Fruit fly (Drosophila melanogaster) whole organism, prepupa: Measurements from ENCODE around the gene CG31777.

ENCODE experiments used
- Blimp-1 ChIP-seq: fragments of 200-800 bp; sonication (Bioruptor generic); optimal IDR thresholded peaks from 3 replicates; lab custom pipeline; 2017; ENCODE audit warnings: missing biosample characterization, missing genetic modification characterization, mild to moderate bottlenecking, moderate library complexity, missing genetic modification reagents
- CG11762 ChIP-seq: fragments of 200-800 bp; sonication (Bioruptor generic); optimal IDR thresholded peaks from 3 replicates; lab custom pipeline; 2016; ENCODE audit warnings: missing biosample characterization, missing genetic modification characterization; ENCODE audit not compliant: insufficient read depth
- CG11902 ChIP-seq: fragments of 200-800 bp; sonication (Bioruptor generic); optimal IDR thresholded peaks from 3 replicates; lab custom pipeline; 2016; ENCODE audit warnings: missing biosample characterization, missing genetic modification characterization
- CG15336 ChIP-seq: fragments of 200-800 bp; sonication (Bioruptor generic); IDR thresholded peaks from 2 replicates; pipeline ENCODE4 v1.3.6; 2022; ENCODE audit warnings: missing biosample characterization, missing genetic modification characterization
- CG1621 ChIP-seq: fragments of 200-800 bp; sonication (Bioruptor generic); optimal IDR thresholded peaks from 3 replicates; lab custom pipeline; 2018; ENCODE audit warnings: missing biosample characterization, mild to moderate bottlenecking, missing genetic modification characterization
- CG16779 ChIP-seq: fragments of 200-800 bp; sonication (Bioruptor generic); optimal IDR thresholded peaks from 3 replicates; lab custom pipeline; 2017; ENCODE audit warnings: missing biosample characterization, mild to moderate bottlenecking, missing genetic modification characterization
- CG3032 ChIP-seq: fragments of 200-800 bp; optimal IDR thresholded peaks from 2 replicates; lab custom pipeline; 2019; ENCODE audit warnings: missing biosample characterization, mild to moderate bottlenecking, missing genetic modification characterization, moderate library complexity
- CG3919 ChIP-seq: fragments of 200-800 bp; sonication (Bioruptor generic); optimal IDR thresholded peaks from 3 replicates; lab custom pipeline; 2016; ENCODE audit warnings: missing biosample characterization, missing genetic modification characterization
- CG7368 ChIP-seq: fragments of 200-800 bp; sonication (Bioruptor generic); optimal IDR thresholded peaks from 3 replicates; lab custom pipeline; 2016; ENCODE audit warnings: missing biosample characterization, missing genetic modification characterization
- Ets21C ChIP-seq: fragments of 200-800 bp; sonication (Bioruptor generic); optimal IDR thresholded peaks from 3 replicates; lab custom pipeline; 2016; ENCODE audit warnings: missing biosample characterization, missing genetic modification characterization
- Ets96B ChIP-seq: fragments of 200-800 bp; optimal IDR thresholded peaks from 2 replicates; lab custom pipeline; 2019; ENCODE audit warnings: missing biosample characterization, mild to moderate bottlenecking, missing genetic modification characterization, moderate library complexity
- Hr39 ChIP-seq: fragments of 200-800 bp; sonication (Bioruptor generic); optimal IDR thresholded peaks from 2 replicates; lab custom pipeline; 2016; ENCODE audit warnings: missing biosample characterization, missing genetic modification characterization
- Hr4 ChIP-seq: fragments of 200-800 bp; sonication (Bioruptor generic); optimal IDR thresholded peaks from 3 replicates; lab custom pipeline; 2016; ENCODE audit warnings: missing biosample characterization, missing genetic modification characterization
- Met ChIP-seq: fragments of 200-800 bp; sonication (Bioruptor generic); optimal IDR thresholded peaks from 3 replicates; lab custom pipeline; 2016; ENCODE audit warnings: missing biosample characterization, missing genetic modification characterization
- cyc ChIP-seq: fragments of 200-800 bp; sonication (Bioruptor generic); optimal IDR thresholded peaks from 3 replicates; lab custom pipeline; 2016; ENCODE audit warnings: missing biosample characterization, missing genetic modification characterization
- dsx ChIP-seq: fragments of 200-800 bp; optimal IDR thresholded peaks from 3 replicates; lab custom pipeline; 2019; ENCODE audit warnings: missing biosample characterization, mild to moderate bottlenecking, missing genetic modification characterization, moderate library complexity; ENCODE audit not compliant: poor library complexity, severe bottlenecking
- eg ChIP-seq: fragments of 200-800 bp; sonication (Bioruptor generic); IDR thresholded peaks from 3 replicates; pipeline ENCODE4 v1.3.6; 2022; ENCODE audit warnings: missing biosample characterization, missing genetic modification characterization
- fd85E ChIP-seq: fragments of 200-800 bp; sonication (Bioruptor generic); optimal IDR thresholded peaks from 3 replicates; lab custom pipeline; 2016; ENCODE audit warnings: missing biosample characterization, missing genetic modification characterization
- fkh ChIP-seq: fragments of 200-800 bp; sonication (Bioruptor generic); optimal IDR thresholded peaks from 3 replicates; lab custom pipeline; 2017; ENCODE audit warnings: missing biosample characterization, mild to moderate bottlenecking, missing genetic modification characterization, moderate library complexity
- lz ChIP-seq: fragments of 200-800 bp; sonication (Bioruptor generic); optimal IDR thresholded peaks from 3 replicates; lab custom pipeline; 2016; ENCODE audit warnings: missing biosample characterization, missing genetic modification characterization
- net ChIP-seq: fragments of 200-800 bp; sonication (Bioruptor generic); optimal IDR thresholded peaks from 3 replicates; lab custom pipeline; 2016; ENCODE audit warnings: missing biosample characterization, missing genetic modification characterization
- spab ChIP-seq: fragments of 200-800 bp; sonication (Bioruptor generic); optimal IDR thresholded peaks from 2 replicates; lab custom pipeline; 2017; ENCODE audit warnings: missing biosample characterization, mild to moderate bottlenecking, missing genetic modification characterization, missing genetic modification reagents
- ss ChIP-seq, 2 experiments: fragments of 200-800 bp; sonication (Bioruptor generic); optimal IDR thresholded peaks; 2 replicates in 1 of 2; 3 replicates in 1 of 2; lab custom pipeline; 2017 to 2018; ENCODE audit warnings: mild to moderate bottlenecking in 2 of 2, missing biosample characterization in 2 of 2, missing genetic modification characterization in 2 of 2, moderate library complexity in 1 of 2
- svp ChIP-seq: fragments of 200-800 bp; sonication (Bioruptor generic); peaks from one replicate; lab custom pipeline; 2016; ENCODE audit warnings: missing biosample characterization, missing genetic modification characterization

CG31777 gene

DNA sequence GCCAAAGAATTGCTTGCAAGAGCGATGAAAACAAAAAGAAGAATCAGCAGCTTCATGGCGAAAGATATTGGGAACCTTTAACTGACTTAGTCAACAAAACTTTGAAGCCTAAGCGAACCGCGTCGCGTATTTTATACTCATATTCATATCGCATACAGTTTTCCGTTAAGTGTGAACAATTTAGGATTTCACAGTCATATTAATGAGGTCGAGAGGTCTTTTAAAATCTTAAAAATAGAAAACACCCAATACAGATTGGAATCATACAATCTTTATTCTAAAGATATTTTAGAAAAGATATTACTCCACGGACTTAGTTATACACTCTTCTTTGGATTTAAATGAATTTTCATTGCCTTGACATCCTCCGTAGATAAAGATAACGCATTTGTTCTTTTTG lies 13.1 kb downstream of the CG31777 start, which contains the start of gene Acp24A4:
Acp24A4 (minus strand) TSS at position 101 of the 400 bp plus-strand sequence.
- TF ChIP-seq CG11902 (no peak), CG3919 (GFP tag; lab: Kevin White, UChicago) (no peak), CG7368 (GFP tag; lab: Kevin White, UChicago) (no peak), Ets21C (no peak), CG3032 (tag; lab: Kevin White, UChicago) (no peak), CG11762 (no peak), lz (GFP tag; lab: Kevin White, UChicago) (no peak), Ets96B (tag; lab: Kevin White, UChicago) (no peak)
- TF ChIP-seq, all 60 proteins: peak for 0

dm6 chr2L:3693082-3693481 lies 13.8 kb downstream of the CG31777 start, which contains the start of gene CG3513:
CG3513 (minus strand) TSS chr2L:3693182.
- TF ChIP-seq net (GFP tag; lab: Kevin White, UChicago) (no peak), dsx (GFP tag; lab: Kevin White, UChicago) (no peak), eg (GFP tag; lab: Robert Waterston, UW) (no peak), Blimp-1 (GFP tag; lab: Kevin White, UChicago) (no peak), lz (GFP tag; lab: Kevin White, UChicago) (no peak), cyc (GFP tag; lab: Kevin White, UChicago) (no peak)
- TF ChIP-seq, all 60 proteins: peak for 0

DNA sequence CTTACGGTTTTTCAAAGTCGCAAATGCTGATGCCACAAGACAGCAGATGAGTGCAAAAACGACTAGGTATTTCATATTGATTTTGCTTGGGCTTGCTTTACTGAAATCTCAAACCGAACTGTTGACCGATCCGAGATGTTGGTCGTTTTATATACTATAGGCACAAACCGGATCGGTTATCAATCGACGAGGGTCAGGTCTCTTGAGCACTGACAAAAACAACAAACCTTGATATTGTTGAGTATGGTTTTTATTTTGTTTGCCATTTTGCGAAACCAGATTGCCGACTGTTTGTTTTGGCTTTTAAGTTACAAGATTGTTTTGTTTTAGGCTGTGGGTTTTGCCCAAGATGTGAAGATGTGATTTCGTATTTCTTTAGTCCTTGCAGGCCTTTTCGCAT lies 14.4 kb downstream of the CG31777 start, which contains the start of gene CG16704:
CG16704 (minus strand) TSS at position 122 of the 400 bp plus-strand sequence.
- TF ChIP-seq ss (GFP tag; optimal IDR thresholded peaks at IDR 0.05; lab: Kevin White, UChicago) (peak in 1 of 2 experiments; percentile 2), cyc (GFP tag; lab: Kevin White, UChicago) (no peak), svp (GFP tag; lab: Kevin White, UChicago) (peak; percentile 96), CG1621 (tag; lab: Kevin White, UChicago) (peak; percentile 2)
- TF ChIP-seq, all 60 proteins: peak for 3

- TF ChIP-seq Hr4 (no peak), svp (GFP tag; lab: Kevin White, UChicago) (peak; percentile 34)
These were observed 21.6 kb downstream of the CG31777 start for dm6 chr2L:3685139-3685851.

DNA sequence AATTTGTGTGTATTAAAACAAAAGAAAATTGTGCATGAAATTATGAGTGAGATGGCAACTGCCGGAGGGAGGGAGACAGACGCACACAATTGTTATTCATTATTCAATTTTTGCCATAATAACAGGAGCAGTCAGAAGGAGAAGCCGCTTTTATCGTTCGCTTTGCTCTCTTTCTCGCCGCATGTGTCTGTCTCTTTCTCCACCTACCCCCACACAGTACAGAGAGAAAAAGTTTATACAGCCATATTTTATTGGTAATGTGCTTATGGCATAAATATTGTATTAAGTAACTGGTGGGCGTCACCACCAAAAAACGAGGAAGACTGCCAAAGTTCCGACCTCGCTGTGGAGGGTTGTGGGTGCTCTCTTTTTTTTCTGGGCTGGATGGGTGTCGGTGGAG lies 24.4 kb downstream of the CG31777 start:
- TF ChIP-seq Hr39 (GFP tag; lab: Kevin White, UChicago): no peak

dm6 chr2L:3681338-3681737 lies 25.5 kb downstream of the CG31777 start:
- TF ChIP-seq spab (GFP tag; lab: Kevin White, UChicago) (no peak), fd85E (GFP tag; lab: Kevin White, UChicago) (no peak), Hr39 (GFP tag; lab: Kevin White, UChicago) (no peak), svp (GFP tag; lab: Kevin White, UChicago) (no peak), Ets96B (tag; lab: Kevin White, UChicago) (no peak), CG16779 (tag; lab: Kevin White, UChicago) (no peak), CG3032 (tag; lab: Kevin White, UChicago) (no peak), Met (GFP tag; lab: Kevin White, UChicago) (no peak)

DNA sequence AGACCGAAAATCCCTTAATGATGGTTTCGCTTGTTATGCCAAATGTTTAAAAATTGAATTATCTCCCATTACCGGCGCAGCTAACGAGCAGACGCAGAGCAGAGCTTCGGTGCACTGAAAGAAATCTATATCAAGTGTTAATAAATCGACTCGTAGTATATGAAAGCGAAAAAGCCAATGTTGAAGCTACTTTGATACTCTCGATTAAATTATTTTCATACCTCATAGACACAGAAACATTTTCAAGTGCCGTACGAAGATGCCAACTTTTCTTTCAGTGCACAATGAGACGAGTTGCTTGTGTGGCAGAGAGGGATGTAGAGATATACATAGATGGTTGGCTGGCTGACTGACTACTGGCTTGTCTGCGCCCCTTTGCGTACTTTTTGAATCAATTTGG lies 31.1 kb downstream of the CG31777 start:
- TF ChIP-seq svp (GFP tag; lab: Kevin White, UChicago) (peak; percentile 29), fkh (GFP tag; lab: Kevin White, UChicago) (no peak)

dm6 chr2L:3670481-3670880 lies 36.4 kb downstream of the CG31777 start, which contains the start of gene Sfp24Bc:
Sfp24Bc (minus strand) TSS chr2L:3670581.
- no peak for TF ChIP-seq CG15336 (GFP tag; lab: Robert Waterston, UW)
- TF ChIP-seq svp (GFP tag; lab: Kevin White, UChicago): peak; percentile 40
- no peak for TF ChIP-seq eg (GFP tag; lab: Robert Waterston, UW)
